Worm (Caenorhabditis elegans): ENCODE results near the gene ufc-1.

DNA sequence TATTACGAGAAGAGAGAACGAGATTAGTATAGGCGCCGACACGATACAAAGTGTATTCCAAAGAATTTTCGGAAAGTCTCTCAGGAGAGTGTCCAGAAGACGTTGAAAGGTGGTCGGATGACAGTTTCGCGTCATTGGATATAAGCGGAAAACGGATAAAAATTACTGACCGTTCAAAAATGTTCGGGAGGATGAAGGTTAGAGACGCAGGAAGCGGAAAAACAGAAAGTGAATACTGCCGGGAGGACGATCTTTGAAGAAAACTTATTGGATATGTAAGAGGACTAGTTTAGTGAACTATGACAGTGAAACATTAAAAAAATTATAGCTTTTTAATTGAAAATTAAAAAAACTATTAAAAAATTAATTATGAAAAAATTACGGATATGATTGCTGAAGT lies 3.8 kb downstream of the ufc-1 start:
- TF ChIP-seq tab-1 (GFP tag; IDR thresholded peaks at IDR 0.05) (no peak), cog-1 (tag; optimal IDR thresholded peaks at IDR 0.05) (no peak), ztf-29 (GFP tag; IDR thresholded peaks at IDR 0.05) (no peak), ztf-23 (GFP tag; IDR thresholded peaks at IDR 0.05) (no peak), flt-1 (GFP tag; IDR thresholded peaks at IDR 0.05) (no peak), T22C8.4 (GFP tag; IDR thresholded peaks at IDR 0.05) (no peak), klf-2 (GFP tag; conservative IDR thresholded peaks at IDR 0.05) (no peak), med-1 (GFP tag; optimal IDR thresholded peaks at IDR 0.05; ENCODE audit: insufficient read depth) (no peak)

All from whole organism, midembryonic.